Fruit fly (Drosophila melanogaster) whole organism, embryonic: Measurements from ENCODE around the gene RpL35A.

ENCODE experiments used
- Atf-2 ChIP-seq: fragments of 200-800 bp; sonication (Bioruptor generic); optimal IDR thresholded peaks from 2 replicates; lab custom pipeline; 2016; ENCODE audit warnings: missing biosample characterization, missing genetic modification characterization
- Atf3 ChIP-seq: fragments of 200-800 bp; sonication (Bioruptor generic); optimal IDR thresholded peaks from 3 replicates; lab custom pipeline; 2016; ENCODE audit warnings: missing biosample characterization, missing genetic modification characterization
- BEAF-32 ChIP-seq: fragments of 200-800 bp; sonication (Bioruptor generic); optimal IDR thresholded peaks from 3 replicates; lab custom pipeline; 2017; ENCODE audit warnings: missing biosample characterization, missing genetic modification characterization, mild to moderate bottlenecking, moderate library complexity, missing genetic modification reagents
- CG10147 ChIP-seq: fragments of 200-800 bp; sonication (Bioruptor generic); optimal IDR thresholded peaks from 2 replicates; lab custom pipeline; 2019; ENCODE audit warnings: missing biosample characterization, mild to moderate bottlenecking, missing genetic modification characterization, moderate library complexity
- CG10543 ChIP-seq: fragments of 200-800 bp; sonication (Bioruptor generic); optimal IDR thresholded peaks from 3 replicates; lab custom pipeline; 2017; ENCODE audit warnings: missing biosample characterization, mild to moderate bottlenecking, missing genetic modification characterization, moderate library complexity
- CG10654 ChIP-seq: fragments of 200-800 bp; sonication (Bioruptor generic); optimal IDR thresholded peaks from 2 replicates; lab custom pipeline; 2016; ENCODE audit warnings: missing biosample characterization, missing genetic modification characterization
- CG12219 ChIP-seq: fragments of 200-800 bp; sonication (Bioruptor generic); optimal IDR thresholded peaks from 3 replicates; lab custom pipeline; 2018; ENCODE audit warnings: missing biosample characterization, mild to moderate bottlenecking, missing genetic modification characterization
- CG14860 ChIP-seq: fragments of 200-800 bp; sonication (Bioruptor generic); IDR thresholded peaks from 3 replicates; pipeline ENCODE4 v1.3.6; 2022; ENCODE audit warnings: missing biosample characterization, missing genetic modification characterization; ENCODE audit not compliant: partially characterized antibody
- CG1529 ChIP-seq: fragments of 200-800 bp; sonication (Bioruptor generic); optimal IDR thresholded peaks from 3 replicates; lab custom pipeline; 2018; ENCODE audit warnings: missing biosample characterization, missing genetic modification characterization
- CG16813 ChIP-seq: fragments of 200-800 bp; sonication (Bioruptor generic); IDR thresholded peaks from 3 replicates; pipeline ENCODE4 v1.3.6; 2022; ENCODE audit warnings: missing biosample characterization, missing genetic modification characterization; ENCODE audit not compliant: partially characterized antibody
- CG17385 ChIP-seq: fragments of 200-800 bp; sonication (Bioruptor generic); optimal IDR thresholded peaks from 3 replicates; lab custom pipeline; 2018; ENCODE audit warnings: missing biosample characterization, mild to moderate bottlenecking, missing genetic modification characterization
- CG2202 ChIP-seq: fragments of 200-800 bp; sonication (Bioruptor generic); optimal IDR thresholded peaks from 2 replicates; lab custom pipeline; 2018; ENCODE audit warnings: missing biosample characterization, mild to moderate bottlenecking, missing genetic modification characterization
- CG2678 ChIP-seq: fragments of 200-800 bp; sonication (Bioruptor generic); optimal IDR thresholded peaks from 3 replicates; lab custom pipeline; 2019; ENCODE audit warnings: missing biosample characterization, mild to moderate bottlenecking, missing genetic modification characterization, moderate library complexity
- CG30020 ChIP-seq: fragments of 200-800 bp; optimal IDR thresholded peaks from 2 replicates; lab custom pipeline; 2019; ENCODE audit warnings: missing biosample characterization, mild to moderate bottlenecking, missing genetic modification characterization, moderate library complexity
- CG31388 ChIP-seq: fragments of 200-800 bp; sonication (Bioruptor generic); optimal IDR thresholded peaks from 2 replicates; lab custom pipeline; 2016; ENCODE audit warnings: missing biosample characterization, missing genetic modification characterization
- CG32772 ChIP-seq: fragments of 200-800 bp; sonication (Bioruptor generic); IDR thresholded peaks from 2 replicates; pipeline ENCODE4 v1.3.6; 2022; ENCODE audit warnings: missing biosample characterization, missing genetic modification characterization
- CG33213 ChIP-seq: fragments of 200-800 bp; sonication (Bioruptor generic); optimal IDR thresholded peaks from 3 replicates; lab custom pipeline; 2016; ENCODE audit warnings: missing biosample characterization, missing genetic modification characterization
- CG3847 ChIP-seq: fragments of 200-800 bp; sonication (Bioruptor generic); IDR thresholded peaks from 2 replicates; pipeline ENCODE4 v1.3.6; 2022; ENCODE audit warnings: missing biosample characterization, missing genetic modification characterization
- CG6654 ChIP-seq: fragments of 200-800 bp; sonication (Bioruptor generic); optimal IDR thresholded peaks from 2 replicates; lab custom pipeline; 2017; ENCODE audit warnings: missing biosample characterization, mild to moderate bottlenecking, missing genetic modification characterization
- CG7271 ChIP-seq: fragments of 200-800 bp; sonication (Bioruptor generic); optimal IDR thresholded peaks from 2 replicates; lab custom pipeline; 2018; ENCODE audit warnings: missing biosample characterization, mild to moderate bottlenecking, missing genetic modification characterization, moderate library complexity
- CG8089 ChIP-seq: fragments of 200-800 bp; sonication (Bioruptor generic); optimal IDR thresholded peaks from 3 replicates; lab custom pipeline; 2016; ENCODE audit warnings: missing biosample characterization, missing genetic modification characterization
- Camta ChIP-seq: fragments of 200-800 bp; sonication (Bioruptor generic); optimal IDR thresholded peaks from 2 replicates; lab custom pipeline; 2016; ENCODE audit warnings: missing biosample characterization, missing genetic modification characterization
- Hey ChIP-seq: fragments of 200-800 bp; sonication (Bioruptor generic); optimal IDR thresholded peaks from 3 replicates; lab custom pipeline; 2018; ENCODE audit warnings: missing biosample characterization, mild to moderate bottlenecking, missing genetic modification characterization
- HmgD ChIP-seq: fragments of 200-800 bp; sonication (Bioruptor generic); optimal IDR thresholded peaks from 3 replicates; lab custom pipeline; 2016; ENCODE audit warnings: missing biosample characterization, missing genetic modification characterization
- Hmx ChIP-seq: fragments of 200-800 bp; sonication (Bioruptor generic); optimal IDR thresholded peaks from 2 replicates; lab custom pipeline; 2016; ENCODE audit warnings: missing biosample characterization, missing genetic modification characterization
- Hr78 ChIP-seq, 2 experiments: fragments of 200-800 bp in 1 of 2; fragments of >200 bp in 1 of 2; sonication (Bioruptor generic) in 1 of 2; optimal IDR thresholded peaks; 2 replicates each; lab custom pipeline; 2017 to 2019; ENCODE audit warnings: missing biosample characterization in 2 of 2, missing genetic modification characterization in 2 of 2, mild to moderate bottlenecking in 1 of 2, moderate library complexity in 1 of 2
- MTF-1 ChIP-seq: fragments of 200-800 bp; sonication (Bioruptor generic); optimal IDR thresholded peaks from 2 replicates; lab custom pipeline; 2018; ENCODE audit warnings: missing biosample characterization, mild to moderate bottlenecking, missing genetic modification characterization, borderline replicate concordance
- Meics ChIP-seq: fragments of 200-800 bp; sonication (Bioruptor generic); optimal IDR thresholded peaks from 2 replicates; lab custom pipeline; 2017; ENCODE audit warnings: missing biosample characterization, mild to moderate bottlenecking, missing genetic modification characterization
- Myb ChIP-seq: fragments of 200-800 bp; sonication (Bioruptor generic); optimal IDR thresholded peaks from 2 replicates; lab custom pipeline; 2016; ENCODE audit warnings: missing biosample characterization, missing genetic modification characterization
- Ssrp ChIP-seq: fragments of 200-800 bp; sonication (Bioruptor generic); optimal IDR thresholded peaks from 2 replicates; lab custom pipeline; 2018; ENCODE audit warnings: missing biosample characterization, mild to moderate bottlenecking, missing genetic modification characterization, moderate library complexity
- Vsx1 ChIP-seq: fragments of 200-800 bp; sonication (Bioruptor generic); optimal IDR thresholded peaks from 2 replicates; lab custom pipeline; 2017; ENCODE audit warnings: missing biosample characterization, mild to moderate bottlenecking, missing genetic modification characterization, missing genetic modification reagents
- ac ChIP-seq: fragments of 200-800 bp; sonication (Bioruptor generic); optimal IDR thresholded peaks from 3 replicates; lab custom pipeline; 2017; ENCODE audit warnings: missing biosample characterization, mild to moderate bottlenecking, missing genetic modification characterization
- ap ChIP-seq: fragments of 200-800 bp; sonication (Bioruptor generic); IDR thresholded peaks from 2 replicates; pipeline ENCODE4 v1.3.6; 2022; ENCODE audit warnings: missing biosample characterization, missing genetic modification characterization
- ash1 ChIP-seq: fragments of 200-800 bp; sonication (Bioruptor generic); optimal IDR thresholded peaks from 2 replicates; lab custom pipeline; 2018; ENCODE audit warnings: missing biosample characterization, mild to moderate bottlenecking, missing genetic modification characterization
- bab2 ChIP-seq: fragments of 200-800 bp; sonication (Bioruptor generic); optimal IDR thresholded peaks from 2 replicates; lab custom pipeline; 2016; ENCODE audit warnings: missing biosample characterization, missing genetic modification characterization
- caup ChIP-seq: fragments of 200-800 bp; sonication (Bioruptor generic); optimal IDR thresholded peaks from 3 replicates; lab custom pipeline; 2017; ENCODE audit warnings: missing biosample characterization, mild to moderate bottlenecking, missing genetic modification characterization, moderate library complexity; ENCODE audit not compliant: severe bottlenecking
- crp ChIP-seq, 2 experiments: fragments of 200-800 bp; sonication (Bioruptor generic); optimal IDR thresholded peaks; 2 replicates in 1 of 2; 3 replicates in 1 of 2; lab custom pipeline; 2017; ENCODE audit warnings: missing biosample characterization in 2 of 2, missing genetic modification characterization in 2 of 2, mild to moderate bottlenecking in 1 of 2, moderate library complexity in 1 of 2
- ems ChIP-seq: fragments of 200-800 bp; sonication (Bioruptor generic); optimal IDR thresholded peaks from 3 replicates; lab custom pipeline; 2016; ENCODE audit warnings: missing biosample characterization, missing genetic modification characterization
- eyg ChIP-seq: fragments of 200-800 bp; sonication (Bioruptor generic); optimal IDR thresholded peaks from 3 replicates; lab custom pipeline; 2016; ENCODE audit warnings: missing biosample characterization, missing genetic modification characterization
- grn ChIP-seq: fragments of 200-800 bp; sonication (Bioruptor generic); optimal IDR thresholded peaks from 3 replicates; lab custom pipeline; 2017; ENCODE audit warnings: missing biosample characterization, missing genetic modification characterization
- kay ChIP-seq: fragments of 200-800 bp; sonication (Bioruptor generic); optimal IDR thresholded peaks from 2 replicates; lab custom pipeline; 2016; ENCODE audit warnings: missing biosample characterization, missing genetic modification characterization
- nmo ChIP-seq: fragments of 200-800 bp; sonication (Bioruptor generic); optimal IDR thresholded peaks from 2 replicates; lab custom pipeline; 2018; ENCODE audit warnings: missing biosample characterization, mild to moderate bottlenecking, missing genetic modification characterization, moderate library complexity
- salm ChIP-seq: fragments of 200-800 bp; sonication (Bioruptor generic); optimal IDR thresholded peaks from 2 replicates; lab custom pipeline; 2018; ENCODE audit warnings: missing biosample characterization, mild to moderate bottlenecking, missing genetic modification characterization
- sim ChIP-seq: fragments of 200-800 bp; sonication (Bioruptor generic); IDR thresholded peaks from 2 replicates; pipeline ENCODE4 v1.3.6; 2022; ENCODE audit warnings: missing biosample characterization, missing genetic modification characterization
- stwl ChIP-seq: fragments of 200-800 bp; sonication (Bioruptor generic); optimal IDR thresholded peaks from 3 replicates; lab custom pipeline; 2018; ENCODE audit warnings: missing biosample characterization, mild to moderate bottlenecking, missing genetic modification characterization, moderate library complexity
- tin ChIP-seq: fragments of 200-800 bp; sonication (Bioruptor generic); optimal IDR thresholded peaks from 3 replicates; lab custom pipeline; 2016; ENCODE audit warnings: missing biosample characterization, missing genetic modification characterization
- toy ChIP-seq: fragments of 200-800 bp; sonication (Bioruptor generic); IDR thresholded peaks from 2 replicates; pipeline ENCODE4 v1.3.6; 2022; ENCODE audit warnings: missing biosample characterization, missing genetic modification characterization
- twi ChIP-seq: fragments of 200-800 bp; optimal IDR thresholded peaks from 2 replicates; lab custom pipeline; 2019; ENCODE audit warnings: missing biosample characterization, mild to moderate bottlenecking, missing genetic modification characterization, moderate library complexity
- vfl ChIP-seq: fragments of 200-800 bp; sonication (Bioruptor generic); optimal IDR thresholded peaks from 2 replicates; lab custom pipeline; 2016; ENCODE audit warnings: missing biosample characterization, missing genetic modification characterization

Gene RpL35A

dm6 chr3R:5474551-5474950 is 7.7 kb upstream of the RpL35A start, which contains the start of the genes CG45100, HDAC3 and Hcs (continued):
- peak; percentile 61 for TF ChIP-seq vfl (GFP tag; lab: Kevin White, UChicago)
- peak; percentile 88 for TF ChIP-seq CG14860
- TF ChIP-seq CG17385 (GFP tag; lab: Kevin White, UChicago): no peak
- TF ChIP-seq CG33213: peak; percentile 61
- TF ChIP-seq ems (GFP tag; lab: Kevin White, UChicago): peak; percentile 50
- peak; percentile 33 for TF ChIP-seq CG30020 (tag; lab: Kevin White, UChicago)
- no peak for TF ChIP-seq ash1
- no peak for TF ChIP-seq Ssrp (tag; lab: Kevin White, UChicago)
- TF ChIP-seq bab2 (GFP tag; lab: Kevin White, UChicago): peak; percentile 17
- TF ChIP-seq CG3847: peak; percentile 50; the same call in 1 of the 2 replicates
- TF ChIP-seq CG16813 (GFP tag; lab: Robert Waterston, UW): peak; percentile 90
- TF ChIP-seq kay (GFP tag; lab: Kevin White, UChicago): no peak
- 0 out of 2 replicates have a peak, but pooled peaks have one; percentile 19 for TF ChIP-seq CG32772 (GFP tag; lab: Robert Waterston, UW)
- TF ChIP-seq CG1529: no peak
- TF ChIP-seq Camta (GFP tag; lab: Kevin White, UChicago): peak; percentile 43
- no peak for TF ChIP-seq ap (GFP tag; lab: Robert Waterston, UW)
- no peak for TF ChIP-seq sim (GFP tag; lab: Robert Waterston, UW)
- no peak for TF ChIP-seq Vsx1 (GFP tag; lab: Kevin White, UChicago)
- no peak for TF ChIP-seq CG2678 (tag; lab: Kevin White, UChicago)
- TF ChIP-seq Hey (tag; lab: Kevin White, UChicago): no peak
- TF ChIP-seq tin (GFP tag; lab: Kevin White, UChicago): peak; percentile 51
- no peak for TF ChIP-seq Hmx (GFP tag; lab: Kevin White, UChicago)
- peak in 1 of 2 experiments; percentile 23 for TF ChIP-seq crp (GFP tag; optimal IDR thresholded peaks at IDR 0.05; lab: Kevin White, UChicago)
- no peak for TF ChIP-seq MTF-1
- TF ChIP-seq Meics: no peak
- TF ChIP-seq CG31388 (GFP tag; lab: Kevin White, UChicago): no peak
- peak; percentile 2 for TF ChIP-seq Atf3 (GFP tag; lab: Kevin White, UChicago)
- TF ChIP-seq CG7271 (tag; lab: Kevin White, UChicago): no peak

- TF ChIP-seq BEAF-32 (GFP tag; lab: Kevin White, UChicago) (peak; percentile 22), Atf-2 (GFP tag; lab: Kevin White, UChicago) (no peak), CG6654 (GFP tag; lab: Kevin White, UChicago) (no peak), stwl (tag; lab: Kevin White, UChicago) (no peak), CG10543 (GFP tag; lab: Kevin White, UChicago) (peak; percentile 82), crp (GFP tag; optimal IDR thresholded peaks at IDR 0.05; lab: Kevin White, UChicago) (no peak), Hr78 (GFP tag; optimal IDR thresholded peaks at IDR 0.05; lab: Kevin White, UChicago) (no peak), twi (peak; percentile 33), ac (no peak), HmgD (GFP tag; lab: Kevin White, UChicago) (no peak), salm (tag; lab: Kevin White, UChicago) (no peak), CG10654 (GFP tag; lab: Kevin White, UChicago) (no peak), CG2202 (no peak), Myb (GFP tag; lab: Kevin White, UChicago) (no peak), CG8089 (no peak), CG12219 (GFP tag; lab: Kevin White, UChicago) (no peak), Camta (GFP tag; lab: Kevin White, UChicago) (no peak), eyg (GFP tag; lab: Kevin White, UChicago) (no peak), grn (GFP tag; lab: Kevin White, UChicago) (no peak), caup (peak; percentile 47), nmo (peak; percentile 72), toy (no peak), CG10147 (GFP tag; lab: Kevin White, UChicago) (no peak)
These were observed 3.8 kb upstream of the RpL35A start, which contains the start of the genes mRpL44 and Snr1 for dm6 chr3R:5470586-5471283. mRpL44 (minus strand) TSS chr3R:5470636. Snr1 (plus strand) TSS chr3R:5470926.
